Fruit fly (Drosophila melanogaster): ENCODE results near the gene Pus7.

The Pus7 gene

DNA sequence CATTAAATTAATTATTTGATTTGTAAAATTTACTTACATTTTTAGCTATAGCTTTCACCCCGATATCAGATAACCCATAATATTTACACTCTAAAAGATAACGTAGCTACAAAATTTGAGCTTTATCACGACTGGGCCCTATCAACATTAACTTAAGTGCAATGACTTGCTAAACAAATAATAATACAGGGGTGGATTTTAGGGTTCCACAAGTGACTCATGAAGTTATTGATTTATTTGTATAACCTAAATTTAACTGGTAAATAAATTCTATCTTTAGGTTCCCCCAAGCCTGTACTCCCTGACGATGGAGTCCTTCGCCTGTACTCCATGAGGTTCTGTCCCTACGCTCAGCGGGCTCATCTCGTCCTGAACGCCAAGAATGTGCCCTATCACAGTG is 9.4 kb downstream of the Pus7 start:
- TF ChIP-seq Eip78C (GFP tag) (peak; percentile 31), esn (GFP tag; optimal IDR thresholded peaks at IDR 0.05) (peak; percentile 20), Hr4 (GFP tag; optimal IDR thresholded peaks at IDR 0.05) (no peak), fkh (GFP tag; optimal IDR thresholded peaks at IDR 0.05) (peak; percentile 70)

DNA sequence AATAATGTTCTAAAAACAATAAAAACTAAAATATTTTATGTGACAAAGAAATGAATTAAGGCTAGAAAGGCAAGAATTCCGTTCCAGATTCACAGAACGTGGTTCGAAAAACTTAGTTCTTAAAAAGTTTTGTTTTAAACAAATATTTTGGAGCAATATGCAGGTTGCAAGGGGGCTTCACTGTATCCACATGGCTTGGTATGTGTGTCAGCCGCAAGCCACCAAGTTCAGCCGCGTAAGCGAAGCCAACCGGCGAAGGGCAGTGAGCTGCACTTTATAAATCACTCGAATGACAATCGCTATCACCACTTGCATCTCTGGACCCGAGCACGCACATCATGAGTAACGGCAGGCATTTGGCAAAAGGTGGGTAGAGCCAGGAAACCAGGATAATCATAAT is 10.4 kb downstream of the Pus7 start, which contains the start of gene se:
se (plus strand) TSS at position 301 of the 400 bp plus-strand sequence.
- TF ChIP-seq dsx (GFP tag; optimal IDR thresholded peaks at IDR 0.05; ENCODE audit: poor library complexity, severe bottlenecking) (no peak), Sox102F (GFP tag; optimal IDR thresholded peaks at IDR 0.05) (no peak), cyc (GFP tag; optimal IDR thresholded peaks at IDR 0.05) (no peak), CG31627 (GFP tag; optimal IDR thresholded peaks at IDR 0.05) (no peak), Sox15 (GFP tag; optimal IDR thresholded peaks at IDR 0.05) (no peak), fd59A (GFP tag; optimal IDR thresholded peaks at IDR 0.05) (no peak), achi (GFP tag; optimal IDR thresholded peaks at IDR 0.05) (no peak), CG4318 (GFP tag; optimal IDR thresholded peaks at IDR 0.05) (no peak)

DNA sequence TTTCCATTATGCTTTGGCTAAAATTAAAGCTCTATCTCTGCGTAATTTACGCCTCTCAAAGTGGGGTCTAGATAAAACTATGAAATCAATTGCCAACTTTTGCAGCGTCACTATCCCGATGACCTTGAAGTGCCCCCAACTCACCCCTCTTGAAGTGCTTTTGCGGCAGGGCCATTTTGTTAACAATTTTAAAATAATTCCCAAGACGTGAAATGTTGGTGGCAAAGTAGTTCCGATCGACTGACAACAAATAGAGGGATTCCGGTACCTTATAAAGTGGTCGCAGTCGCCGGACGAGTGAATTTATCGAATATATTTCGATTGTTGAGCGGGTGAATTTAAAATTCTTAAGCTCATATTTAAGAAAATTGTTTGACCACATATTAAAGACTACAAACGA is 13.5 kb downstream of the Pus7 start, which contains the start of gene GstO2:
GstO2 (minus strand) TSS at position 245 of the 400 bp plus-strand sequence.
- TF ChIP-seq esn (GFP tag; optimal IDR thresholded peaks at IDR 0.05) (peak; percentile 0), CG6854 (GFP tag; optimal IDR thresholded peaks at IDR 0.05) (no peak), CG1621 (tag; optimal IDR thresholded peaks at IDR 0.05) (peak; percentile 89)

DNA sequence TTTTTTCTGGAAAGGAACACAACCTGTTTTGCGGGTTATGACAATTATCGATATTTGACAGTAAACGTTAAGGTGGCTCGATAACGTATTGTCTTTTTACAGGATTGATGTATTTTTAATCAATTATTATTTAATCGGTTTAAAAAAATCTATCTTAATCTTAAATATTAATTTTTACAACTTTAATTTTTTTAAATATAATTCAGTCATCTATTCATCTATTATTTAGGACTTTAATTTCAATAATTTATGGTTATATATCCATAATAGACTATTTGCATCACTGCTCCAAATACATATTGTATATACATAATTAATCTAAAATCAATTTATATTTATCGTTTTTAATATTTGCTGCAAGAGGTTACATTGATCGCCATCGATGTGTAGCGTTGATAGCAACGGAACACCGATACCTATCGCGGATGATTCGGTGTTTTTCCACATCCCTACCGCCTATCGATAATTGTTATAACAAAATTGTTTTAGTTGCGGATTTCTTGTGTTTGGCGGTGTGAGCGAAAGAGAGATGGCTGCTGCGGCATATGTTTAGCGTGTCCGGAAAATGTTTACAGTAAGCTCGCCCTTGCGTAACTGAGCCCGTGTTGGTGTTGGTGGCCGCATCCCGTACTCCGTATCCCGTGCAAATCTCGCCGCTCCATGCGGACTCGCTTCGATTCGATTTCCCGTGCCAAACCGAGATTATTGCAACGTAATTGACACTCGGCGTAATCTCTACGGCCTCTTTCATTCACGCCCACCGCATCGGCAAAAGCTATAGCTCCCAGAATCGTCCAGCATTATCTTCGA is 15.2 kb downstream of the Pus7 start, which contains the start of the genes GstO1 and foi:
GstO1 (minus strand) TSS at position 51 of the 810 bp plus-strand sequence.
foi (plus strand) TSS at position 429 of the 810 bp plus-strand sequence.
- TF ChIP-seq CG10669 (GFP tag; optimal IDR thresholded peaks at IDR 0.05) (peak; percentile 14), salr (GFP tag; optimal IDR thresholded peaks at IDR 0.05) (peak in 1 of 2 experiments; percentile 37), Eip93F (GFP tag; optimal IDR thresholded peaks at IDR 0.05) (no peak), CG6163 (GFP tag; IDR thresholded peaks at IDR 0.05) (no peak), CG34406 (GFP tag; optimal IDR thresholded peaks at IDR 0.05) (peak; percentile 19), CG1621 (tag; optimal IDR thresholded peaks at IDR 0.05) (peak; percentile 82), CG31627 (GFP tag; optimal IDR thresholded peaks at IDR 0.05) (peak; percentile 30), dsx (GFP tag; optimal IDR thresholded peaks at IDR 0.05; ENCODE audit: poor library complexity, severe bottlenecking) (peak; percentile 39), vri (GFP tag; optimal IDR thresholded peaks at IDR 0.05) (peak; percentile 67), CG3032 (tag; optimal IDR thresholded peaks at IDR 0.05) (peak; percentile 33), CG6792 (GFP tag; optimal IDR thresholded peaks at IDR 0.05) (peak; percentile 19), pdm3 (GFP tag; optimal IDR thresholded peaks at IDR 0.05) (peak; percentile 22), Hr39 (GFP tag; optimal IDR thresholded peaks at IDR 0.05) (peak; percentile 7), CG32006 (GFP tag; optimal IDR thresholded peaks at IDR 0.05) (peak; percentile 38), Ets96B (tag; optimal IDR thresholded peaks at IDR 0.05) (peak; percentile 16), achi (GFP tag; optimal IDR thresholded peaks at IDR 0.05) (peak; percentile 58), svp (GFP tag) (peak; percentile 82), Lpt (GFP tag; optimal IDR thresholded peaks at IDR 0.05) (no peak), Hr4 (GFP tag; optimal IDR thresholded peaks at IDR 0.05) (no peak), topi (GFP tag; optimal IDR thresholded peaks at IDR 0.05) (peak; percentile 40), CG16779 (tag; optimal IDR thresholded peaks at IDR 0.05) (no peak), acj6 (GFP tag; optimal IDR thresholded peaks at IDR 0.05) (peak; percentile 9), esn (GFP tag; optimal IDR thresholded peaks at IDR 0.05) (peak; percentile 48), Eip78C (GFP tag) (peak; percentile 45), CG6276 (GFP tag; optimal IDR thresholded peaks at IDR 0.05) (no peak), cyc (GFP tag; optimal IDR thresholded peaks at IDR 0.05) (no peak), CG11762 (GFP tag; optimal IDR thresholded peaks at IDR 0.05; ENCODE audit: insufficient read depth) (no peak), CG15336 (GFP tag; IDR thresholded peaks at IDR 0.05) (0 out of 2 replicates have a peak, but pooled peaks have one; percentile 10), Sox102F (GFP tag; optimal IDR thresholded peaks at IDR 0.05) (no peak), lz (GFP tag; optimal IDR thresholded peaks at IDR 0.05) (peak; percentile 23), CG8632 (GFP tag; optimal IDR thresholded peaks at IDR 0.05) (peak; percentile 10)

All from whole organism, prepupa.